Worm (Caenorhabditis elegans): ENCODE results near the gene Y66D12A.19.

ce11 chrIII:11487245-11487644, 21.6 kb upstream of the Y66D12A.19 start, which contains the start of gene popl-5:
- TF ChIP-seq nhr-12 (tag; optimal IDR thresholded peaks at IDR 0.05) (no peak), unc-62 (GFP tag; optimal IDR thresholded peaks at IDR 0.05) (no peak), ceh-9 (tag; optimal IDR thresholded peaks at IDR 0.05) (no peak), ztf-4 (tag; optimal IDR thresholded peaks at IDR 0.05) (no peak)

All from whole organism, L3 larva.